Worm (Caenorhabditis elegans) whole organism, dauer: ENCODE data around the gene pnk-4.

Source experiments
- unc-62 ChIP-seq: sonication (generic microtip); optimal IDR thresholded peaks from 2 replicates; lab custom pipeline; 2017; ENCODE audit warnings: missing biosample characterization, missing genetic modification reagents, missing genetic modification characterization

The pnk-4 gene

DNA sequence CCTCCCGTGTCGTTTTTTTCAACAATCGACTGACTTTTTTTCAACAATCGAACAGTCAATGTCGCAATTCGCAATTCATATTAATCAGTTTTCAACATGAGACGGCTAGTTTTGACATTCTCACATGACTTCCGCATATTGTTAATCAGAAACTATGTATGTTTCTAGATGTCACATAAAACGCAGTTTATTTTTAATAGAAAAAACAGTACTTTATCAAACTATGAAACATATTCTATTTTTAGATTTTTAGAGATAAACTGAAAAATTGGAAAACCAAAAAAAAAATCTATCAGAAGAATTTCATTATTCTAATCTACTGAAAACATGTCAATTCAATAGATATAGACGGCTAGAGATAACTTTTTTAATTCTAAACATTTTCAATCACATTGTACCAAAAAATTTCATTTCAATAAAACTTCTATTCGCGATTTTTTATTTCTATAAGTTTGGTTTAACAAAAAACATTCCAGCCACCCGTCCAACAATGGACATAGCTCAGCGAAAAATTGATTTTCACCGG, at the start of gene pnk-4:
Gene pnk-4 (plus strand): TSS at position 476 of the 526 bp plus-strand sequence.
- no peak for TF ChIP-seq unc-62

DNA sequence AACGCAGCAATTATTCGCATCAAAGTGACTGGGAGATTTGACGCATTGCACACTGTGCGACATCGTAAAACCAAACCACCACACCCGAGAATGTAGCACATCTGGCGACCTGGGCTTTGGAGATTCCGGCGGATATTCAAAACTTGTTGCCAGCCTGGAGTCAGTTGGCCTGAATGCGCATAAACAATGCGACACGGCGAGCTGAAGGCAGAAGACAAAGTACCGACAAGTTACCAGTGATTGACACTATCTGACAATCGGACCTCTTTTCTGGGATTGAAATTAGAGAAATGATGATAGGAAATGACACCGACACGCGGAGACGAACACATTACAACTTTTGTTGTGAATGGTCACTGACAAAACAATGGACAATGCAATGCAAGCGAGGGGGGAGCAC, 48.8 kb upstream of the pnk-4 start:
- no peak for TF ChIP-seq unc-62

DNA sequence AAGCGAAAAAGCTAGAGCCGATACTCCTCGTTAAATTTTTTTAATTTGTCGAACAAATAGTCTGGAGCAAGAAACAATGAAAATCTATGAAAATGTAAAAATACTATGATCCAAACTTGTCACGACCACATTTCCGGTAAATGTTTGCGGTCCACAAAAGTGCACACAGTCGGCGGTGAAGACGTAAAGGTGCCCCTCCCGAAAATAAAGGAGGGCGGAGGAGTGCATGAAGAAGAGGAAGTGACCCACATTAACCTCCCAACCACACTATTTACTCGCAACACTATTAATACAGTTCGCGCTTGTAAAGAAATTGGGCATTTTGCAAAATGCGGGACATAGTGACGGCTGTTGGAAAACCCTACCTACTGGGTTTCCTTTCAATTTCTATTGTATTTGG, 47.6 kb upstream of the pnk-4 start:
- no peak for TF ChIP-seq unc-62

DNA sequence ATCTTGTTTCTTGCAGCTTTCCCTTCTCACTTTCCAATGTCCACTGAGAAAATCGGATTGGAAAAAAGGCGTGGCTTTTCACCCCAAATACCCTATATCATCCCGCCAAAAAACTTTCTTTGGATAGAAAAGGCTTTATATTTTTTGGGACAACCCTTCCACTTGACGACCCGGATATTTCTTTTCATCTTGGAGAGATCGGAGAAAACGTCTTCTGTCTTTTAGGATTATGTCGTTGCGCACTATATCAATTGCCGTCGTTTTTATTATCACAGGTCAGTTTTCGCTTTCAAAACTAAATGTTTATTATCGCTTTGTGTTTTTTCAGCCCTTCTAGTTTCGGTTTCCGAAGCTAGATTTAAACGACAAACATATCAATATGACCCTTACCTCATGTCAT, 43.8 kb upstream of the pnk-4 start, which contains the start of gene Y64H9A.2:
Gene Y64H9A.2 (plus strand): TSS at position 90 of the 400 bp plus-strand sequence.
- TF ChIP-seq unc-62 = no peak

DNA sequence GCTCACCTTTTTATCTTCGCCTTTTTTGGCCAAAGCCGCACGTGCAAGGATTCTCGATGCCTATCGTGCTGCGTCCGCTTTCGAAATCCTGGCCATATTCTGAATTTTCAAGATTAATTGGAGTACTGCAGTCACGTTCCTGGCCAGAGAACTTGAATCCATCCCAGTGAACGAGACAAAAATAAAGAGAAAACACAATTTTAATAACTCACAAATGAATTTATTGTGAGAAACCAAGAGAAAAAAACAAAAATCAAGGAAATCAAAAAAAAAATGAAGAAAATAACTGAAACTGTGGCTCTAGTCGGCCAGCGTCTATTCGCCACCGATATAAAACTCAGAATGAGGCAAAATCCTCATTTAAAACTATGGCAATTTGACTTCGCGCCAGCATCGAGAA, 28.5 kb upstream of the pnk-4 start, which contains the start of gene C24H10.4:
Gene C24H10.4 (minus strand): TSS at position 101 of the 400 bp plus-strand sequence.
- no peak for TF ChIP-seq unc-62

DNA sequence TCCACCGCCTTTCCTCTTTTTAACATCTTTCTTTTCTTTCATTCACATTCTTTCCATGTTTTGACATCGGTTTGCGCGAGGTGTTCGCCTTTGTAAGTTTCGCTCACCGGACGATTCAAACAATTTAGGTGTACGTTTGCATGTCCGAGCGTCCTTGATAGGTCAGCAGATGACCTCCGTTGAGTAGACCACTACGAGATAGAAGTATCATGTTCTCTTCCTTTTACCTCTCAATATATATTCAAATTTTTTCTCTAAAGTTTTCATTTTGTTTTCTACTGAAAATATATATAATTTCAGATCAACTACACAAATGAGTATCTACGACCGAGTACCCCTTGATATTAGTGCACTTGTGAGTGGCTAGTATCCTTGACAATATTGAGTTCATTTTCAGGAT, 26.9 kb upstream of the pnk-4 start, which contains the start of gene C24H10.3:
Gene C24H10.3 (plus strand): TSS at position 301 of the 400 bp plus-strand sequence.
- TF ChIP-seq unc-62 = no peak

DNA sequence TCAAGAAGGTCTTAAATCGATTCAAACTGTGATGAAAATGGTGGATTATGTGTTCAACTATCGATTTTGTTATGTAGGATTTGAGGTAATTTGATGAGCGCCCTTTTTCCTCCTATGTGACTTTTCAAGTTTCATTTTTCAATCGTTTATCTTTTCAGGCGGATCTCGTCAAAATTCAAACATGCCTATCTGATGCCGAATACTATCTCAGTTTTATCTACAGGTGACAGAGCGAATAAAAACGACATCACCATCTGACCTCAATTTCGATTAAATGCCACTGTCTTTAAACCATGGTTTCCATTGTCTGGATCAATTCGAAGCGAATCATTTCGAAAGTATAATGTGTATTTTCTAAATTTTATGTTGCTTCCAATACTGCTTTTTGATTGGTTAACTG, 25.9 kb upstream of the pnk-4 start:
- no peak for TF ChIP-seq unc-62

DNA sequence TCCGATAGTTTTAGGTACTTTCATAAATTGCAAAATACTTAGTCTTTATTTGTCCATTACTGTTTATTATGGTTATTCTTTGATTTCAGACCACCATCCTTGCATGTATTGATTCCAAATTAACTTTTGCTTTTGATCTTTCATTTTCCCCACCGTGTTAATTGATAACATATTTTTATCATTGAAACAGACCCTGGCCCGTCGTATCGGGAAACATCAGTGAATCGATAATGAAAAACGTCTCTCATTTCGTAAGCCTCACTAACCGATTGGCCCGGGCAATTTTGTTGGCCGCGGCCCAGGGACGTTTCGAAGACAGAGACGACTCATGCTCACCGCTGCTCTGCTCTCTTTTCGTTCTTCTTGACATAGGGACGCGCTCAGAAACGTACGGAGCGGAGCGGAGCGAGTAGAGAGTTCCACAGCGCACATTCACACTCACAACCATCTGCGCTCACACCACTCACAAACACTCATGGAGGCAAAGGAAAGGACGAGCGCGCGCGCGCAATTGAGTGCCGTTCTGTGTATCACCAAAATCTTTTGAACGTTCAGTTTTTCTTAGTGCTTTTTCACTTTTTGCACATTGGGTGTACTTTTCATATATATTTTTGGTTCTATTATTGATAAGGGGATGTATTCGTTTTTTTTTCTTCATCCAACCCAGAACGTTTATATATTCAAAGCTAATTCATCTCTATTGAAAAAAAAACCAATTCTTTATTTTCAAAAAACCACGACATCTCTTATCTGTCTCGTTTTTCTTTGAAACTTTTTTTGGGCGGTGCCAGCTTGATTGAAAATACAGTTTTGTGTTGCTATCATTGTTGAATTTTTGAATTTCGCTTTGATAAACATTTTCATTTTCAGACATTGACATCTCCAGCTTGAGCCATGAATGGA, 23.6 kb upstream of the pnk-4 start, which contains the start of gene C24H10.2:
Gene C24H10.2 (plus strand): TSS at position 853 of the 903 bp plus-strand sequence.
- TF ChIP-seq unc-62 = no peak

DNA sequence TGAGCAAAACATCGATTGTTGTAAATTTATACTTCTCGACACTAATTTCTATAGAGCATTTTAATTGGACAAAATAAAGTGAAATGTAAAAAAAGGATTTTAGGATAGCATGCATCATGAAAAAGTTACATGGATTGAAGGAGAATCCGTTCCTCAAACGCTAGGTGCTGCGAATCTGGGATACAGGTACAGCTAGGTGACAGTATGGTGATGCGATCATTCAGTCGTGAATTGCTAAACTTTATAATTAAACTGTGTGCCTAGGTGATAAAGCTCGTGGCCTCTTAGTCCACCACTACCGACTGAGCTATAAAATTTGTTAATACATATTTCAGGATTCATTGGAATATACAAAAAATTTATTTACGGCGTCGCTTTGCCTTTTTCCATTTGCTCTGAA, 21.1 kb upstream of the pnk-4 start:
- TF ChIP-seq unc-62 = no peak

DNA sequence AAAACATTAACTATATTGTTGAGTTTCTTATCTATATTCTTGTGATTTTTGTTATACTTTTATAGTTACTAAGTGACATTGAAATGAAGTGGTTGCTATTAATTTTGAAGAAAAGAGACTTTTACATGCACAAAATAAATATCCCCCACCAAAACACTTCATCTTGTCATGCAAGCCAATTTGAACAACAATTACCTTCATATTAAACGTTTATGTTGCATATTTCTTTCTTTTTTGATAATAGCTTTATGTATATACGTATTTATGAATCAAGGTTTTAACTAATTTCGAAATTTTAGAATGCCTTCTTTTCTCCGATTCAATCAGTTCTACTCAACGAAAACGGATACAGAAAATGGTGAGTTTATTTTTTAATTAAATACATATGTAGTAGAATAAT, 19.8 kb upstream of the pnk-4 start, which contains the start of gene clc-7:
Gene clc-7 (plus strand): TSS at position 301 of the 400 bp plus-strand sequence.
- TF ChIP-seq unc-62 = no peak

DNA sequence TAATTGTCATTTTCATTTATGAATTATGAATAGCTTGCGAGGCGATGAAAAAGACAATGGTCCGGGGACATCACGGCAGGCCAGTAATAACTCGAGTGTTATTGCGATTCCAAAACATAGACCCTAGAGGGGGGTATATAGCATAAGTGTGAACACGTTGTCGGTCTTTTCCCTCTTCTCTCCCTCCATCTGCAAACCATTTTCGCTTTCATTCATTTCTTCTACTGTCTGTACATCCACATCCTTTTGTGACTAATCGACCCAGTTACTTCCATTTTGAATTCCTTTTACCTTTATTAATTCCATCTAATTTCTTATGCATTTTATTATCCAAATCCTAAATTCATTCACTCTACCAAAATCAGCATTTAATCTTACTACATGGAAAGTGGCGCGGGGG, 16.6 kb upstream of the pnk-4 start:
- no peak for TF ChIP-seq unc-62

DNA sequence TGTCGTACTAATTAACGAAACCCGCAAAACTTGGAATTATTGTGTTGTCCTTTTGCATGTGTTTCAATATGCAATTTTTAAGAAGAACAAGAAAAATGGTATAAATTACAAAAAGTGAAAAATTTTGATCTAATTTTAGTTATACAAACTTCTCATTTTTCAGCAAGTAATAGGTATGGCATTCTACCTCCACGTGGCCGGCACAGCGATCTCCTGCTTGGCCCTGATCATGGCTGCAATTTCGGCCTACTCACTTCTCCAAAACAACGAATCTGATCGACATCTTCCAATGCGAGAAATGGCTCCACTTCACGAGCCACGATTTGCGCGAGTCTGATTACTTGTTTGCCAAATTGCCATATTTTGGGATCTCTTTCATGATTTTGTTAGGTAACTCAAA, 13.7 kb upstream of the pnk-4 start:
- no peak for TF ChIP-seq unc-62

DNA sequence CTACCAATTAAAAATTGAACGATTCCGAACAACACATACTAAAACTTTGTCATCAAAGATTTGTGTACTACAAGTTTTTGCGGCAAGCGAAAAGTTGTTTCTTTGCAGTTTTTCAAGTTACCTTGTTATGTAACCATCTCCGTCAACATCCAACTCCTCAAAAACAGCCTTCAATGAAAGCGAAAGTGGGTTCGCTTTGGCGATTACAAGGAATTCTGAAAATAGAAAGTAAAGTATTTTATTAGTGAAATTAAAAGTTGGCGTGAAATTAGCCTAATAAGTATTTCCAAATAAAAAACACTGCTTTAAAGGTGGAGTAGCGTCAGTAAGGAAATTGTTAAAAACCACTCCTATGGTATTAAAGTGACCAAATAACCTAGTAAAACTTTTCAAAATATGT, 12.1 kb upstream of the pnk-4 start:
- TF ChIP-seq unc-62 = no peak

DNA sequence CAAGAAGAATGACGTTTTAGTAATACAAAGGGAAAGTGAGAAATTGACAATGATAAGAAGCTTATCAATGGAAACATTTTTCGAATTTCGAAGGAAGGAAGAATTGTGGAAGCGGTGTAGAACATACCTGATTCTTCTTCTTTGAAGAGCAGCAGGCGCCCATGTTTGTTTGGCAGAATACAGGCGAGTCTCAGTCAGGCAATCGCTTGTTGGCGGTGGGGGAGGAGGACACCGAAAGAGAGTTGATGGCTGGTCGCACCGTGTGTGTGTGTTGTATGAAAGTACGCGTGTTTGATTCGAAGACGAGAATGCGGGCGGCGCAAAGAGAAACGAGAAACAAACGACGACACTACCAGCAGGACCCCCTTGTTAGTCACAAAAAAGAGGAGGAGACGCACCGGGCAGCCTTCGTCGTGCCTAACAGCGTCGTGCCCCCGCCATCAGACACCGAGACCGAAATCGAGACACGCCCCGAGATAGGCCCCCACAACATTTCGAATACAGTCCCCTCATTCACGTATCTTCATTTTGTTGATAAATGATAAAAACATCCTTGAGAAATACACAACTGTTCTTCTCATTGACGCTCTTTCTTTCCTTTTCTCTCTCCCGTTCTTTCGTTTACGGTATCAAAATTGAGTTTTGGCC, 9.8 kb upstream of the pnk-4 start, which contains the start of gene cal-5:
Gene cal-5 (minus strand): TSS at position 266 of the 648 bp plus-strand sequence.
- TF ChIP-seq unc-62 = no peak

DNA sequence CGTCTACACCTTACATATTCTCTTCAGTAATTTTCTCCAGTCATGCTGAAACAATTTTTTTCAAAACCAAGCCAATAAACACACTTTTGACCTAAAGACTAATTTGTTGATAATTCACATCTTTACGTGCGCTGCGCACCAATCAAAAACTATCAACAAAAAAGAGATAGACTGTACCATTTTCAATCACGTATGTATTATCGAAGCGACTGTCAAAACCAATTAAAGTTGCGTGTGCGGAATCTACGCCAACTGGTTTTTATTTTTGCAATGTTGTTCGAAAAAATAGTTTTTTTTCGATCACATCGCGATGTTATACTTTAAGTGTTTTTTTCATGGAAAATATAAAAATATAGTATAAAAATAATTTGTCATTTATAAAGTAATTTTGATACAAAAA, 8.3 kb upstream of the pnk-4 start:
- TF ChIP-seq unc-62 = no peak

DNA sequence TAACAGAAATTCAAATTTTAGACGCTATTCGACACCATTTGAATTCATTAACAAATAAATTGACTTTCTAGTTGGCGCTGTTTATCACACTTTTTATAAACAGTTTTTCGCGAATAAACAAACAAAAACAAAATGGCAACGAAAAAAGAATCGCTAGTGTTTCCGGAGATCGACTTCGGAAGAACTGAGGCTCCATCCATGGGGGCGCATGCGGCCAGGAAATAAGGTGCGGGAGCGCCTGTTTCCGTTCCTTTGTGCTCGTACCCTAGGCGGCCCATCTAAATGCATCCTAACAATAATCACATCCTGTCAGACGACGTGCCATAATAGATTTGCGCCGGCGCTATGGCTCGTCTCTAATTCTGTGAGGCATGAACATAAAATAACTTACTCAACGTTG, 3.6 kb upstream of the pnk-4 start:
- no peak for TF ChIP-seq unc-62

DNA sequence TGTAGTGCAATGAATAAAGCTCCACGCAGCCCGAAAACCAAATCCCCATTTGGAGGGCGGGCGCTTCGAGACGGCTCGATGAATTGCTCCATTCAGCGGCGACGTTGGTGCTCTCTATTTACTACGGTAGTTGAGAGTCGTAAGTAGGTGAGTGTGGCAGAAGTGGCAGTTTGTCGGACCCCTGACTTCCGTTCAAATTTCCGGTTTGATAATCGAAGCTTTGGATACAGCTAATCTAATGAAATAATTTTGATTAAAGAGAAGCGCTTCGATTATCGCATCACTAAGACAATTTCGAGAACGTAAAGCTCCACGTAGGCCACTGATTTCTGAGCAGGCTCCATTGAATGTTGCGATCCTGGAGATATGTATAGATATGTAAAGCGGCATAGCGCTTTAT, 3.1 kb upstream of the pnk-4 start, which contains the start of gene ets-5:
Gene ets-5 (minus strand): TSS at position 32 of the 400 bp plus-strand sequence.
- TF ChIP-seq unc-62 = no peak
